Worm (Caenorhabditis elegans): ENCODE data around the gene C08E8.3.

The C08E8.3 gene

ce11 chrV:18355742-18356141, 5.8 kb downstream of the C08E8.3 start, which contains the start of gene C08E8.2:
C08E8.2 (minus strand) TSS chrV:18355842.
- TF ChIP-seq ztf-11 (tag; optimal IDR thresholded peaks at IDR 0.05): no peak
- TF ChIP-seq nhr-77 (tag; optimal IDR thresholded peaks at IDR 0.05): no peak
- no peak for TF ChIP-seq aly-2 (tag; optimal IDR thresholded peaks at IDR 0.05)
- TF ChIP-seq egl-27 (tag; optimal IDR thresholded peaks at IDR 0.05): no peak

ce11 chrV:18359888-18360287, 10.0 kb downstream of the C08E8.3 start, which contains the start of gene C08E8.5:
C08E8.5 (minus strand) TSS chrV:18359988.
- TF ChIP-seq skn-1 (tag; optimal IDR thresholded peaks at IDR 0.05): no peak
- TF ChIP-seq unc-62 (GFP tag; optimal IDR thresholded peaks at IDR 0.05): no peak
- no peak for TF ChIP-seq snpc-4 (tag; optimal IDR thresholded peaks at IDR 0.05)
- TF ChIP-seq fos-1 (tag; optimal IDR thresholded peaks at IDR 0.05): no peak
- TF ChIP-seq lin-13 (GFP tag; optimal IDR thresholded peaks at IDR 0.05): no peak
- TF ChIP-seq alr-1 (tag; optimal IDR thresholded peaks at IDR 0.05): no peak
- TF ChIP-seq nhr-21 (tag; optimal IDR thresholded peaks at IDR 0.05): no peak
- TF ChIP-seq F13H6.1 (tag; optimal IDR thresholded peaks at IDR 0.05): no peak
- TF ChIP-seq ceh-16 (tag; optimal IDR thresholded peaks at IDR 0.05): no peak
- no peak for TF ChIP-seq nhr-129 (tag; optimal IDR thresholded peaks at IDR 0.05)
- no peak for TF ChIP-seq zag-1 (tag; optimal IDR thresholded peaks at IDR 0.05)

ce11 chrV:18362402-18362801, 12.5 kb downstream of the C08E8.3 start, which contains the start of gene C08E8.1:
C08E8.1 (minus strand) TSS chrV:18362502.
- TF ChIP-seq nhr-10 (tag; optimal IDR thresholded peaks at IDR 0.05) (no peak), Y55F3AM.14 (GFP tag; optimal IDR thresholded peaks at IDR 0.05) (no peak), nhr-12 (tag; optimal IDR thresholded peaks at IDR 0.05) (no peak), nhr-11 (tag; optimal IDR thresholded peaks at IDR 0.05) (no peak), R02D3.7 (tag; optimal IDR thresholded peaks at IDR 0.05) (no peak), gmeb-1 (tag; optimal IDR thresholded peaks at IDR 0.05) (no peak), lin-11 (tag; optimal IDR thresholded peaks at IDR 0.05) (no peak), ceh-82 (tag; optimal IDR thresholded peaks at IDR 0.05) (no peak), C34F6.9 (tag; optimal IDR thresholded peaks at IDR 0.05) (no peak), lsy-2 (tag; optimal IDR thresholded peaks at IDR 0.05) (no peak), nhr-6 (tag; optimal IDR thresholded peaks at IDR 0.05) (no peak), mbf-1 (tag; optimal IDR thresholded peaks at IDR 0.05) (no peak), nhr-77 (tag; optimal IDR thresholded peaks at IDR 0.05) (no peak), sma-3 (GFP tag; optimal IDR thresholded peaks at IDR 0.05) (no peak), mdl-1 (tag; optimal IDR thresholded peaks at IDR 0.05) (no peak), aly-2 (tag; optimal IDR thresholded peaks at IDR 0.05) (no peak)

ce11 chrV:18364558-18364957, 14.6 kb downstream of the C08E8.3 start, which contains the start of gene C08E8.9:
C08E8.9 (plus strand) TSS chrV:18364858.
- TF ChIP-seq mbf-1 (tag; optimal IDR thresholded peaks at IDR 0.05) (no peak), nhr-10 (tag; optimal IDR thresholded peaks at IDR 0.05) (no peak), elt-1 (tag; optimal IDR thresholded peaks at IDR 0.05) (no peak), lsy-2 (tag; optimal IDR thresholded peaks at IDR 0.05) (no peak), nhr-21 (tag; optimal IDR thresholded peaks at IDR 0.05) (no peak), unc-62 (GFP tag; optimal IDR thresholded peaks at IDR 0.05) (no peak), lin-11 (tag; optimal IDR thresholded peaks at IDR 0.05) (no peak), lin-39 (tag; optimal IDR thresholded peaks at IDR 0.05) (no peak), nhr-237 (tag; optimal IDR thresholded peaks at IDR 0.05) (no peak), ztf-11 (tag; optimal IDR thresholded peaks at IDR 0.05) (no peak), unc-39 (tag; optimal IDR thresholded peaks at IDR 0.05) (no peak), crh-2 (tag; optimal IDR thresholded peaks at IDR 0.05) (no peak), C34F6.9 (tag; optimal IDR thresholded peaks at IDR 0.05) (no peak), nhr-129 (tag; optimal IDR thresholded peaks at IDR 0.05) (no peak), mab-5 (tag; optimal IDR thresholded peaks at IDR 0.05) (no peak), elt-3 (tag; optimal IDR thresholded peaks at IDR 0.05) (no peak)

- TF ChIP-seq ceh-16 (tag; optimal IDR thresholded peaks at IDR 0.05) (no peak), nhr-12 (tag; optimal IDR thresholded peaks at IDR 0.05) (no peak), unc-39 (tag; optimal IDR thresholded peaks at IDR 0.05) (no peak), alr-1 (tag; optimal IDR thresholded peaks at IDR 0.05) (no peak), nhr-129 (tag; optimal IDR thresholded peaks at IDR 0.05) (no peak), blmp-1 (tag; optimal IDR thresholded peaks at IDR 0.05; ENCODE audit: insufficient read depth) (no peak), zag-1 (tag; optimal IDR thresholded peaks at IDR 0.05) (no peak), peb-1 (tag; optimal IDR thresholded peaks at IDR 0.05) (no peak), aly-2 (tag; optimal IDR thresholded peaks at IDR 0.05) (no peak), nhr-25 (tag; optimal IDR thresholded peaks at IDR 0.05) (no peak), unc-55 (GFP tag; optimal IDR thresholded peaks at IDR 0.05) (no peak), F13H6.1 (tag; optimal IDR thresholded peaks at IDR 0.05) (no peak), ztf-4 (tag; optimal IDR thresholded peaks at IDR 0.05) (no peak), gmeb-1 (tag; optimal IDR thresholded peaks at IDR 0.05) (no peak), lin-39 (tag; optimal IDR thresholded peaks at IDR 0.05) (no peak), sem-4 (tag; optimal IDR thresholded peaks at IDR 0.05) (no peak)
Measured at ce11 chrV:18368322-18368721, 18.4 kb downstream of the C08E8.3 start, which contains the start of gene C08E8.6. C08E8.6 (minus strand) TSS chrV:18368422.

Measured in whole organism, L2 larva.